Worm (Caenorhabditis elegans): Measurements from ENCODE around the gene Y116A8C.30.

Gene Y116A8C.30

DNA sequence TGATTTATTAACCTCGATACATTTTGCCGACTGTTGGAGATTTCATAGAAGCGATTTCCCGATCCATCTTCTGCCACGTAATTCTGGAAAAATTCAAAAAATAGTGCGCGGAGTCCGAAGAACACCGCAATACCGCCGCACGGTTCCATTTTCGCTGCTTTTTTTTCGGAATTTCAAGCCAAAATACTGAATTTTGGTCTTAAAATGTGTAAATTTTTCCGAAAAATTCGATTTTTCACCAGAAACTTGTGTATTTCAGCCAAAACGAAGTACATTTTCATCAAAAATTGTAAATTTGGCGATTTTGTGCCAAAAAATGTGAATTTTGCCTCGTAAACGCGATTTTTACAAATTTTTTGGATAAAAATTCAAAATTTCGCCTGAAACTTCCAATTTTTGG, 399 bp downstream of the Y116A8C.30 start:
- TF ChIP-seq sptf-2 (GFP tag; optimal IDR thresholded peaks at IDR 0.05) (no peak), let-607 (tag; optimal IDR thresholded peaks at IDR 0.05) (no peak), T07F8.4 (tag; optimal IDR thresholded peaks at IDR 0.05) (no peak), ztf-26 (tag; optimal IDR thresholded peaks at IDR 0.05) (no peak), ekl-4 (GFP tag; IDR thresholded peaks at IDR 0.05) (no peak), ztf-18 (tag; optimal IDR thresholded peaks at IDR 0.05) (no peak), rcor-1 (GFP tag; IDR thresholded peaks at IDR 0.05) (no peak), nhr-120 (GFP tag; IDR thresholded peaks at IDR 0.05) (no peak), cebp-2 (GFP tag; IDR thresholded peaks at IDR 0.05) (no peak), B0035.1 (tag; optimal IDR thresholded peaks at IDR 0.05) (no peak), nhr-27 (tag; optimal IDR thresholded peaks at IDR 0.05) (no peak)

DNA sequence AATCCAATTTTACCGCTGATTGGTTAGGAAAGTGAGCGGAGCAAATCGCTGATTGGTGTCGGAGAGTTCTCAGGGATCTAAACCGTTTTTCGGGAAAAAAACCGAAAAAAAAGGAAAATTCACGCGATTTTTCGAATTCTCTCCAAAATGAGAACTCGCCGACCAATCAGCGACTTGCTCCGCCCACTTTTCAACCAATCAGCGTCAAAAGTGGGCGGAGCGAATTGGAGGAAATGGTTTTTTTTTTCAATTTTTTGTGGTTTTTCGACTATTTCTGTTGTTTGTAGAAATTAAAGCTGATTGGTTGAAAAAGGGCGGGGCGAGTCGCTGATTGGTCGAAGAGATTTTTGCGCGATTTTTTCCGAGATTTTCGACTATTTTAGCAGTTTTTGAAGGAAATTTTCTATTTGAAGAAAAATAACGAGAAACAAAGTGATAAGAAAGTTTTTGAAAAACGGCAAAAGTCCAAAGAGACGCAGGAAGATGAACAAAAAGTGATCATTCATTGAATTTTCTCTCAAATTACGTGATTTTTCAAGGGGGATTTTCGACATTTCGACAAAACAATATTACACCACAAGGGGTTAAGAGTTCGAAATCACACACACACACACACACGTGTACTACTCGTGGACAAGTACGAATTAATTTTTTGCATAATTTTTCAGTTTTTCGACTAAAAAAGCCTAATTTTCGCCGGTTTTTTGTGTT, 2.7 kb downstream of the Y116A8C.30 start:
- TF ChIP-seq akir-1 (GFP tag; optimal IDR thresholded peaks at IDR 0.05), result no peak
- no peak for TF ChIP-seq madf-3 (GFP tag; IDR thresholded peaks at IDR 0.05)
- peak; percentile 93 for TF ChIP-seq nfyb-1 (GFP tag; IDR thresholded peaks at IDR 0.05)
- no peak for TF ChIP-seq hmg-20 (GFP tag; IDR thresholded peaks at IDR 0.05)
- no peak for TF ChIP-seq mes-4 (tag; optimal IDR thresholded peaks at IDR 0.05)
- 0 out of 2 replicates have a peak, but pooled peaks have one; percentile 53 for TF ChIP-seq nfya-2 (GFP tag; IDR thresholded peaks at IDR 0.05)
- no peak for TF ChIP-seq let-526 (GFP tag; IDR thresholded peaks at IDR 0.05)
- no peak for TF ChIP-seq xnd-1 (tag; optimal IDR thresholded peaks at IDR 0.05)
- TF ChIP-seq lin-40 (tag; optimal IDR thresholded peaks at IDR 0.05), result no peak
- no peak for TF ChIP-seq hrde-1 (tag; optimal IDR thresholded peaks at IDR 0.05; ENCODE audit: borderline replicate concordance)
- no peak for TF ChIP-seq dpl-1 (GFP tag; optimal IDR thresholded peaks at IDR 0.05)
- TF ChIP-seq F23B12.7 (tag; optimal IDR thresholded peaks at IDR 0.05; ENCODE audit: insufficient read depth), result no peak
- no peak for TF ChIP-seq snpc-3.4 (tag; optimal IDR thresholded peaks at IDR 0.05)
- no peak for TF ChIP-seq egl-44 (GFP tag; IDR thresholded peaks at IDR 0.05)

DNA sequence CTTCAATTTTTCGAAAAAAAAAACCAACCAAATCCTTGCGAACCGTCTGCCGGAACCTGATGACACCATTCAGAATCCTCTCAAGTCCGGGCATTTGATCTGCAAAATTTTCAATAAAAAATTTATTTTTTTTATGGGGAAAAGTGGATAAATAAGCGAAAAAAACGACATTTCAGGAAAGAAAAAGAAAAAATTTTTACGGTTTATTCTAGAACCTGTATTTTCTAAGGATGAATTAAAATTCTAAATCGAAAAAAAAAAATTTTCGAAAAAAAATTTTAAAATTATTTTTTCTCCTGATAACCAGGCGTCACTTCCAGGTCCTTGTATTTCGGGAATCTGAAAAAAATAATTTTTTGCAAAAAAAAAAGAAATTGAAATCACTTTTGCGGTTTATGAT, 3.4 kb downstream of the Y116A8C.30 start, which contains the start of gene bca-2:
TSS of gene bca-2 (minus strand) at position 101 of the 400 bp plus-strand sequence.
- TF ChIP-seq F49E8.2 (tag; optimal IDR thresholded peaks at IDR 0.05; ENCODE audit: insufficient read depth) (no peak), lin-35 (GFP tag; optimal IDR thresholded peaks at IDR 0.05) (no peak)

DNA sequence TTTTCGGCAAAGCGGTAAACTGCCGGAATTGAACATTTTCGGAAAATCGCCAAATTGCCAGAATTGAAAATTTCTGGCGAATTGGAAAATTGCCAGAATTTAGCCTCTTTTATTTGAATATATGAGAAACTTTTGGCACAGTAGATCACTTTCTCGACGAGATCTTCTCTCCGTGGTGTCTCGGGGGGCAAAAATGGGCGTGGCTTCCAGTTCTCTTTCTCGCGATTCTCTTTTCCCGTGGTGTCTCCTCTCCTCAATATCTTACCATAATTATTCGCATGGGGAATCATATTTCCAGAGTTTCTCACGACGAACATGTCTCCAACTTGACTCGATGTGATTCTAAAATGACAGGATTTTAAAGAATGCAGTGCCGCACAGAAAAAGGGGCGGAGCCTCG, 4.4 kb downstream of the Y116A8C.30 start:
- TF ChIP-seq Y95B8A.8 (GFP tag; IDR thresholded peaks at IDR 0.05) (no peak), snpc-4 (GFP tag; optimal IDR thresholded peaks at IDR 0.05) (no peak), snpc-4 (tag; optimal IDR thresholded peaks at IDR 0.05) (peak in 1 of 4 experiments; percentile 4)

DNA sequence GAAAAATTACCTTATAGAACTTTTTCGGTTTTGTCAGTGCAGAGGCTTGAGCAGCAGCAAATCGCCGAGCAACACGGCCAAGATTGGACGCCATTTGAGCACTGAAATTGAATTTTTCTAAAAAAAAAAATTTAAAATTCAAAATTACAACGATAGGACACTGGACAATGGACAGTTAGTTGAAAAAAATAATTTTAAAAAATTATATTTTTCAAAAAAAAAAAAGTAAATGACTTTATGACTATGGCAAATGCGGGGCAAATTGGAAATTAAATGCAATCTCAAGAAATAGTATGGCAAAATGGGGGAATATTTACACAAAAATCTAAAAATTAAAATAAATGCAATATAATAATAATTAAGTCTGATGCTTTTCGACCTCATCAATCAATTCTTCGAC, 7.3 kb downstream of the Y116A8C.30 start, which contains the start of gene Y116A8C.27:
TSS of gene Y116A8C.27 (minus strand) at position 101 of the 400 bp plus-strand sequence.
- TF ChIP-seq xnd-1 (tag; optimal IDR thresholded peaks at IDR 0.05) (no peak), snpc-4 (GFP tag; optimal IDR thresholded peaks at IDR 0.05) (peak; percentile 4), snpc-4 (tag; optimal IDR thresholded peaks at IDR 0.05) (no peak)
